Fruit fly (Drosophila melanogaster): ENCODE data around the gene CG17129.

Gene CG17129

dm6 chr3L:711839-712553, 31.9 kb upstream of the CG17129 start, which contains the start of gene CG13896 (continued):
- peak; percentile 2 for TF ChIP-seq Sry-β (GFP tag; optimal IDR thresholded peaks at IDR 0.05)
- TF ChIP-seq ap (GFP tag; IDR thresholded peaks at IDR 0.05): peak; percentile 39; the same call in 1 of the 2 replicates
- peak; percentile 64 for TF ChIP-seq Spps (tag; optimal IDR thresholded peaks at IDR 0.05)
- peak; percentile 74 for TF ChIP-seq CG42726 (GFP tag; IDR thresholded peaks at IDR 0.05; ENCODE audit: partially characterized antibody)
- peak; percentile 55 for TF ChIP-seq nom (GFP tag; optimal IDR thresholded peaks at IDR 0.05)
- TF ChIP-seq fd102C (GFP tag; optimal IDR thresholded peaks at IDR 0.05): peak; percentile 51
- TF ChIP-seq wek (GFP tag; optimal IDR thresholded peaks at IDR 0.05): peak; percentile 64
- TF ChIP-seq kay (GFP tag; optimal IDR thresholded peaks at IDR 0.05): peak; percentile 87
- TF ChIP-seq Dfd (GFP tag; optimal IDR thresholded peaks at IDR 0.05): no peak
- no peak; the same call in 1 of the 2 replicates for TF ChIP-seq Gsc (GFP tag; IDR thresholded peaks at IDR 0.05)
- TF ChIP-seq corto (GFP tag; optimal IDR thresholded peaks at IDR 0.05): peak; percentile 30
- peak; percentile 83 for TF ChIP-seq E2f1 (GFP tag; IDR thresholded peaks at IDR 0.05)
- no peak for TF ChIP-seq tll (GFP tag; optimal IDR thresholded peaks at IDR 0.05)
- TF ChIP-seq CG9876 (GFP tag; optimal IDR thresholded peaks at IDR 0.05): peak; percentile 94
- peak; percentile 73 for TF ChIP-seq CG2678 (tag; optimal IDR thresholded peaks at IDR 0.05)
- 0 out of 2 replicates have a peak, but pooled peaks have one; percentile 44 for TF ChIP-seq ham (GFP tag; IDR thresholded peaks at IDR 0.05)
- peak; percentile 42 for TF ChIP-seq Ravus (GFP tag; IDR thresholded peaks at IDR 0.05)
- peak; percentile 96 for TF ChIP-seq zf30C (GFP tag; optimal IDR thresholded peaks at IDR 0.05)
- TF ChIP-seq eyg (GFP tag; optimal IDR thresholded peaks at IDR 0.05): peak; percentile 57
- TF ChIP-seq CG12299 (tag; optimal IDR thresholded peaks at IDR 0.05): peak; percentile 70
- TF ChIP-seq CG11696 (GFP tag; IDR thresholded peaks at IDR 0.05): no peak
- peak; percentile 82 for TF ChIP-seq PHDP (tag; optimal IDR thresholded peaks at IDR 0.05)
- peak; percentile 54 for TF ChIP-seq Dref (GFP tag; IDR thresholded peaks at IDR 0.05)
- TF ChIP-seq lbe (GFP tag; optimal IDR thresholded peaks at IDR 0.05): peak; percentile 73
- peak; percentile 35 for TF ChIP-seq CG6854 (GFP tag; optimal IDR thresholded peaks at IDR 0.05)
- TF ChIP-seq ftz-f1 (GFP tag; optimal IDR thresholded peaks at IDR 0.05): peak; percentile 73
- no peak for TF ChIP-seq pan (optimal IDR thresholded peaks at IDR 0.05)
- TF ChIP-seq pan (GFP tag; optimal IDR thresholded peaks at IDR 0.05 in 1 of 2, IDR thresholded peaks at IDR 0.05 in 1 of 2): peak in 1 of 2 experiments; percentile 86
- TF ChIP-seq CG7271 (tag; optimal IDR thresholded peaks at IDR 0.05): peak; percentile 72
- TF ChIP-seq tgo (GFP tag; IDR thresholded peaks at IDR 0.05): peak; percentile 81
- peak; percentile 89 for TF ChIP-seq Mad (GFP tag; optimal IDR thresholded peaks at IDR 0.05)
- peak; percentile 94 for TF ChIP-seq Hsf (GFP tag; optimal IDR thresholded peaks at IDR 0.05)
- peak; percentile 65 for TF ChIP-seq E2f2 (GFP tag; IDR thresholded peaks at IDR 0.05)
- peak; percentile 40 for TF ChIP-seq exex (tag; optimal IDR thresholded peaks at IDR 0.05)
- TF ChIP-seq CG17186 (GFP tag; optimal IDR thresholded peaks at IDR 0.05): peak; percentile 71
- TF ChIP-seq zen2 (GFP tag; IDR thresholded peaks at IDR 0.05; ENCODE audit: partially characterized antibody): peak; percentile 52; the same call in 1 of the 3 replicates
- TF ChIP-seq ranshi (GFP tag; IDR thresholded peaks at IDR 0.05): peak; percentile 85
- TF ChIP-seq CG8281 (tag; optimal IDR thresholded peaks at IDR 0.05): peak; percentile 34
- TF ChIP-seq Rx (GFP tag; IDR thresholded peaks at IDR 0.05): peak; percentile 56
- peak; percentile 50 for TF ChIP-seq Nf-YB (GFP tag; optimal IDR thresholded peaks at IDR 0.05)
- TF ChIP-seq en (GFP tag; optimal IDR thresholded peaks at IDR 0.05): peak; percentile 82
- peak in 1 of 2 experiments; percentile 25 for TF ChIP-seq Hr78 (GFP tag; optimal IDR thresholded peaks at IDR 0.05)
- peak; percentile 81 for TF ChIP-seq ssp (GFP tag; IDR thresholded peaks at IDR 0.05)
- no peak for TF ChIP-seq inv (GFP tag; IDR thresholded peaks at IDR 0.05; ENCODE audit: partially characterized antibody)
- TF ChIP-seq CG9609 (GFP tag; optimal IDR thresholded peaks at IDR 0.05): peak; percentile 87
- peak; percentile 88 for TF ChIP-seq Dbx (GFP tag; IDR thresholded peaks at IDR 0.05)
- TF ChIP-seq CG11398 (GFP tag; optimal IDR thresholded peaks at IDR 0.05): peak; percentile 75
- 0 out of 3 replicates have a peak, but pooled peaks have one; percentile 38 for TF ChIP-seq jigr1 (GFP tag; IDR thresholded peaks at IDR 0.05)
- TF ChIP-seq psq (GFP tag; optimal IDR thresholded peaks at IDR 0.05): peak; percentile 70
